5 fruit fly cellular contexts compared by ENCODE assay signal in the genomic region with DNA sequence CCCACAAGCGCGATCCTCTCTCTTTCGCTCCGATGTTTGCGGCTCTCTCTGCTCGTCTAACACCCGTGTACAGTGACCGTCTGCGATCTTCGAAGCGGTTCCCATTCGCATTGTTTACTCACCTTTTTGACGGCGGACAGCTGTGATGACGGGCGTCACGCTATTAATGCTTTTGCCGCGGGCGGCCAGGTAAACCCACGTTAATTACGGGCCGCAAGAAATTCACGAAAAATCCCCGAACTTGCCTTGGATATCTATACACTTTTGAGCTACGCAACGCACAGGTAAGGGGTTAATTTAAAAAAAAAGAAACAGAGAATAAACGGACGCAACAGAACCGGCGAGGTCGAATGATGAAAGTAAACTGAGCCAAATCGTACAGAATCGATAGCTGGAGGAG.
TF ChIP-seq lines count a peak whose summit lies in the region.

A gene (minus strand): TSS at position 369 of the 400 bp plus-strand sequence.

- TF ChIP-seq CTCF in whole organism, embryonic (GFP tag; optimal IDR thresholded peaks at IDR 0.05; lab: Kevin White, UChicago): no peak

TF ChIP-seq in whole organism, adult, 20 proteins besides CTCF, POLR2A, EP300 and RAD21:
- TF ChIP-seq ovo (GFP tag; optimal IDR thresholded peaks at IDR 0.05; lab: Kevin White, UChicago) (peak; percentile 33), Mnt (GFP tag; optimal IDR thresholded peaks at IDR 0.05; lab: Kevin White, UChicago) (peak; percentile 12), CG7101 (tag; optimal IDR thresholded peaks at IDR 0.05; lab: Kevin White, UChicago) (no peak), cic (GFP tag; optimal IDR thresholded peaks at IDR 0.05; lab: Kevin White, UChicago) (no peak)
TF ChIP-seq in whole organism, adult: peak in this region for 2.

TF ChIP-seq in whole organism, embryonic, 481 proteins besides CTCF, POLR2A, EP300 and RAD21:
- no peak for TF ChIP-seq CG17186 (GFP tag; optimal IDR thresholded peaks at IDR 0.05; lab: Kevin White, UChicago)
- peak; percentile 80 for TF ChIP-seq CG3995 (GFP tag; optimal IDR thresholded peaks at IDR 0.05; lab: Kevin White, UChicago)
- TF ChIP-seq Hey (tag; optimal IDR thresholded peaks at IDR 0.05; lab: Kevin White, UChicago): peak; percentile 96
- TF ChIP-seq zen (tag; optimal IDR thresholded peaks at IDR 0.05; lab: Kevin White, UChicago): peak; percentile 50
- TF ChIP-seq CG12659 (GFP tag; optimal IDR thresholded peaks at IDR 0.05; lab: Kevin White, UChicago): no peak
- peak; percentile 51 for TF ChIP-seq CG10543 (GFP tag; optimal IDR thresholded peaks at IDR 0.05; lab: Kevin White, UChicago)
- TF ChIP-seq CG2199 (GFP tag; IDR thresholded peaks at IDR 0.05; lab: Robert Waterston, UW): 0 out of 3 replicates have a peak, but pooled peaks have one; percentile 40
- peak; percentile 49 for TF ChIP-seq Med (GFP tag; lab: Kevin White, UChicago)
- peak in 1 of 2 experiments; percentile 61 for TF ChIP-seq Hr78 (GFP tag; optimal IDR thresholded peaks at IDR 0.05; lab: Kevin White, UChicago)
- peak; percentile 31 for TF ChIP-seq CG12769 (tag; optimal IDR thresholded peaks at IDR 0.05; lab: Kevin White, UChicago)
- TF ChIP-seq Trl (optimal IDR thresholded peaks at IDR 0.05; lab: Kevin White, UChicago): peak; percentile 10 to 22
- TF ChIP-seq Trl (GFP tag; optimal IDR thresholded peaks at IDR 0.05; lab: Kevin White, UChicago): no peak

TF ChIP-seq in whole organism, prepupa, 60 proteins besides CTCF, POLR2A, EP300 and RAD21:
- TF ChIP-seq fkh (GFP tag; optimal IDR thresholded peaks at IDR 0.05; lab: Kevin White, UChicago) (peak; percentile 61), Met (GFP tag; optimal IDR thresholded peaks at IDR 0.05; lab: Kevin White, UChicago) (no peak), Blimp-1 (GFP tag; optimal IDR thresholded peaks at IDR 0.05; lab: Kevin White, UChicago) (no peak)

TF ChIP-seq in whole organism, pupa, 21 proteins besides CTCF, POLR2A, EP300 and RAD21:
- TF ChIP-seq fd96Ca (GFP tag; IDR thresholded peaks at IDR 0.05; lab: Robert Waterston, UW) (no peak), CG4496 (GFP tag; IDR thresholded peaks at IDR 0.05; lab: Robert Waterston, UW) (0 out of 3 replicates have a peak, but pooled peaks have one; percentile 24)

TF ChIP-seq in whole organism, wandering third instar larva, 38 proteins besides CTCF, POLR2A, EP300 and RAD21:
- TF ChIP-seq dmrt93B (GFP tag; optimal IDR thresholded peaks at IDR 0.05; lab: Kevin White, UChicago): no peak
- TF ChIP-seq rgr (GFP tag; optimal IDR thresholded peaks at IDR 0.05; lab: Kevin White, UChicago): no peak
- TF ChIP-seq Rel (GFP tag; optimal IDR thresholded peaks at IDR 0.05; lab: Kevin White, UChicago): no peak
- peak; percentile 88 for TF ChIP-seq Rel (tag; optimal IDR thresholded peaks at IDR 0.05; lab: Kevin White, UChicago)
- TF ChIP-seq Abd-B (GFP tag; optimal IDR thresholded peaks at IDR 0.05; lab: Kevin White, UChicago): no peak
